Worm (Caenorhabditis elegans) whole organism, young adult: Measurements from ENCODE around the gene arrd-7.

Source experiments
- B0035.1 ChIP-seq: sonication (generic microtip); optimal IDR thresholded peaks from 2 replicates; lab custom pipeline; 2016; ENCODE audit warnings: missing genetic modification characterization, mild to moderate bottlenecking, missing compliant biosample characterization, missing genotype, missing genetic modification reagents
- B0261.1 ChIP-seq: sonication (generic microtip); optimal IDR thresholded peaks from 2 replicates; lab custom pipeline; 2016; ENCODE audit warnings: mild to moderate bottlenecking, missing genetic modification characterization, moderate library complexity, missing compliant biosample characterization
- B0336.3 ChIP-seq: fragments of 200-800 bp; sonication (Bioruptor generic); IDR thresholded peaks from 2 replicates; pipeline ENCODE4 v1.3.6; 2022; ENCODE audit warnings: missing genetic modification characterization, missing compliant biosample characterization
- C06A6.2 ChIP-seq: fragments of 200-800 bp; sonication (Bioruptor generic); conservative IDR thresholded peaks from 2 replicates; pipeline ENCODE4 v1.3.6; 2022; ENCODE audit warnings: missing genetic modification characterization, missing compliant biosample characterization
- C17E4.6 ChIP-seq: fragments of 200-800 bp; sonication (Bioruptor generic); IDR thresholded peaks from 2 replicates; pipeline ENCODE4 v1.3.6; 2022; ENCODE audit warnings: missing genetic modification reagents, missing genetic modification characterization, missing compliant biosample characterization
- F39B2.1 ChIP-seq: fragments of 200-800 bp; sonication (Bioruptor generic); IDR thresholded peaks from 2 replicates; pipeline ENCODE4 v1.3.6; 2022; ENCODE audit warnings: missing genetic modification reagents, missing genetic modification characterization, missing compliant biosample characterization
- F57C9.4 ChIP-seq: sonication (generic microtip); optimal IDR thresholded peaks from 2 replicates; lab custom pipeline; 2017; ENCODE audit warnings: mild to moderate bottlenecking, missing genetic modification characterization, missing compliant biosample characterization
- Y67H2A.10 ChIP-seq: fragments of 200-800 bp; sonication (Bioruptor generic); conservative IDR thresholded peaks from 2 replicates; pipeline ENCODE4 v1.3.6; 2022; ENCODE audit warnings: missing genetic modification reagents, missing genetic modification characterization, missing compliant biosample characterization
- Y95B8A.8 ChIP-seq: fragments of 200-800 bp; sonication (Bioruptor generic); IDR thresholded peaks from 2 replicates; pipeline ENCODE4 v1.3.6; 2022; ENCODE audit warnings: missing genetic modification reagents, missing genetic modification characterization, missing compliant biosample characterization
- aptf-3 ChIP-seq: fragments of 200-800 bp; sonication (Bioruptor generic); IDR thresholded peaks from 2 replicates; pipeline ENCODE4 v1.3.6; 2022; ENCODE audit warnings: missing genetic modification characterization, missing compliant biosample characterization
- athp-1 ChIP-seq: sonication (generic microtip); optimal IDR thresholded peaks from 2 replicates; lab custom pipeline; 2017; ENCODE audit warnings: mild to moderate bottlenecking, missing genetic modification characterization, missing compliant biosample characterization
- attf-3 ChIP-seq: fragments of 200-800 bp; sonication (Bioruptor generic); conservative IDR thresholded peaks from 2 replicates; pipeline ENCODE4 v1.3.6; 2022; ENCODE audit warnings: missing genetic modification reagents, missing genetic modification characterization, missing compliant biosample characterization
- cebp-2 ChIP-seq: fragments of 200-800 bp; sonication (Bioruptor generic); IDR thresholded peaks from 2 replicates; pipeline ENCODE4 v1.3.6; 2022; ENCODE audit warnings: missing genetic modification characterization, missing compliant biosample characterization
- ceh-100 ChIP-seq: fragments of 200-800 bp; sonication (Bioruptor generic); IDR thresholded peaks from 2 replicates; pipeline ENCODE4 v1.3.6; 2022; ENCODE audit warnings: missing genetic modification reagents, missing genetic modification characterization, missing compliant biosample characterization
- dpff-1 ChIP-seq: sonication (generic microtip); optimal IDR thresholded peaks from 2 replicates; lab custom pipeline; 2017; ENCODE audit warnings: mild to moderate bottlenecking, missing genetic modification characterization, missing compliant biosample characterization
- egl-18 ChIP-seq: fragments of 200-800 bp; sonication (Bioruptor generic); IDR thresholded peaks from 2 replicates; pipeline ENCODE4 v1.3.6; 2022; ENCODE audit warnings: missing genetic modification reagents, missing genetic modification characterization, missing compliant biosample characterization
- ekl-4 ChIP-seq: fragments of 200-800 bp; sonication (Bioruptor generic); IDR thresholded peaks from 2 replicates; pipeline ENCODE4 v1.3.6; 2022; ENCODE audit warnings: missing genetic modification reagents, missing genetic modification characterization, missing compliant biosample characterization
- hlh-26 ChIP-seq: fragments of 200-800 bp; sonication (Bioruptor generic); conservative IDR thresholded peaks from 2 replicates; pipeline ENCODE4 v1.3.6; 2022; ENCODE audit warnings: missing genetic modification reagents, missing genetic modification characterization, missing compliant biosample characterization
- lag-1 ChIP-seq: fragments of 200-800 bp; sonication (Bioruptor generic); IDR thresholded peaks from 2 replicates; pipeline ENCODE4 v1.3.6; 2022; ENCODE audit warnings: missing genetic modification reagents, missing genetic modification characterization, missing compliant biosample characterization
- let-526 ChIP-seq: fragments of 200-800 bp; sonication (Bioruptor generic); IDR thresholded peaks from 2 replicates; pipeline ENCODE4 v1.3.6; 2022; ENCODE audit warnings: missing genetic modification reagents, missing genetic modification characterization, missing compliant biosample characterization
- lin-26 ChIP-seq: fragments of 200-800 bp; sonication (Bioruptor generic); IDR thresholded peaks from 2 replicates; pipeline ENCODE4 v1.3.6; 2022; ENCODE audit warnings: missing genetic modification reagents, missing genetic modification characterization, missing compliant biosample characterization
- lin-54 ChIP-seq: fragments of 200-800 bp; sonication (Bioruptor generic); optimal IDR thresholded peaks from 2 replicates; lab custom pipeline; 2018; ENCODE audit warnings: mild to moderate bottlenecking, missing genetic modification characterization, missing compliant biosample characterization
- lsl-1 ChIP-seq: fragments of 200-800 bp; sonication (Bioruptor generic); optimal IDR thresholded peaks from 2 replicates; lab custom pipeline; 2018; ENCODE audit warnings: mild to moderate bottlenecking, missing genetic modification characterization, moderate library complexity, missing compliant biosample characterization
- madf-10 ChIP-seq: sonication (generic microtip); optimal IDR thresholded peaks from 2 replicates; lab custom pipeline; 2016; ENCODE audit warnings: mild to moderate bottlenecking, missing genetic modification characterization, missing compliant biosample characterization
- madf-3 ChIP-seq: fragments of 200-800 bp; sonication (Bioruptor generic); IDR thresholded peaks from 2 replicates; pipeline ENCODE4 v1.3.6; 2022; ENCODE audit warnings: missing genetic modification reagents, missing genetic modification characterization, missing compliant biosample characterization
- mcd-1 ChIP-seq: fragments of 200-800 bp; sonication (Bioruptor generic); IDR thresholded peaks from 2 replicates; pipeline ENCODE4 v1.3.6; 2022; ENCODE audit warnings: missing genetic modification reagents, missing genetic modification characterization, missing compliant biosample characterization
- nhr-80 ChIP-seq: sonication (generic microtip); optimal IDR thresholded peaks from 2 replicates; lab custom pipeline; 2016; ENCODE audit warnings: missing genetic modification characterization, missing compliant biosample characterization
- nhr-90 ChIP-seq: sonication (generic microtip); optimal IDR thresholded peaks from 2 replicates; lab custom pipeline; 2016; ENCODE audit warnings: missing genotype, mild to moderate bottlenecking, missing genetic modification characterization, missing compliant biosample characterization
- pbrm-1 ChIP-seq: fragments of 200-800 bp; sonication (Bioruptor generic); IDR thresholded peaks from 2 replicates; pipeline ENCODE4 v1.3.6; 2022; ENCODE audit warnings: missing genetic modification reagents, missing genetic modification characterization, missing compliant biosample characterization
- rec-8 ChIP-seq, 2 experiments: sonication (generic microtip); optimal IDR thresholded peaks; 2 replicates each; lab custom pipeline; 2016; ENCODE audit warnings: mild to moderate bottlenecking in 2 of 2, missing genetic modification characterization in 2 of 2, missing genetic modification reagents in 2 of 2, missing genotype in 2 of 2, missing biosample characterization in 1 of 2, missing compliant biosample characterization in 1 of 2, moderate library complexity in 1 of 2
- sea-2 ChIP-seq: fragments of 200-800 bp; sonication (Bioruptor generic); IDR thresholded peaks from 2 replicates; pipeline ENCODE4 v1.3.6; 2022; ENCODE audit warnings: missing genetic modification characterization, missing compliant biosample characterization
- somi-1 ChIP-seq: fragments of 200-800 bp; sonication (Bioruptor generic); optimal IDR thresholded peaks from 2 replicates; lab custom pipeline; 2018; ENCODE audit warnings: mild to moderate bottlenecking, missing genetic modification characterization, missing compliant biosample characterization
- sptf-2 ChIP-seq: fragments of 200-800 bp; sonication (Bioruptor generic); optimal IDR thresholded peaks from 2 replicates; lab custom pipeline; 2018; ENCODE audit warnings: mild to moderate bottlenecking, missing genetic modification characterization, missing compliant biosample characterization
- zim-3 ChIP-seq: sonication (generic microtip); optimal IDR thresholded peaks from 2 replicates; lab custom pipeline; 2017; ENCODE audit warnings: mild to moderate bottlenecking, missing genetic modification characterization, moderate library complexity, missing compliant biosample characterization
- ztf-6 ChIP-seq: fragments of 200-800 bp; sonication (Bioruptor generic); IDR thresholded peaks from 2 replicates; pipeline ENCODE4 v1.3.6; 2022; ENCODE audit warnings: missing genetic modification reagents, missing genetic modification characterization, missing compliant biosample characterization

The arrd-7 gene

DNA sequence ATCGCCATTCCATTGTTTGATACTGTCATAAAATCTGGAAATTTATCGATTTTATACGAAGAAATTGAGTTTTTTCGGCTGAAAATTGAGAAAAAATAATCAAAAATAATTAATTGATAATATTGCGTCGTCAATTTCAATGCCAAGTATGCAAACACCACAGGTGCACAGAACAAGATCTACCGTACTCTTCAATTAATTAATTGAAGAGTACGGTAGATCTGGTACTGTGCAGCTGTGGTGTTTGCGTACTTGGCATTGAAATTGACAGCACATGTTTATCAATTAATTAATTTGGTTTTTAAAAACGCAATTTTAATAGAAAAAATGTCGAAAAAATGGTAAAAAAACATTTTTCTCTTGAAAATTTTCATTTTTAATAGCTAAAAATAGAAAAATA lies 26.4 kb upstream of the arrd-7 start, which contains the start of gene cnt-1 (continued):
- TF ChIP-seq nhr-80 (tag; lab: Kevin White, UChicago) (no peak), lin-54 (no peak), madf-3 (GFP tag; lab: Robert Waterston, UW) (no peak), Y67H2A.10 (GFP tag; lab: Robert Waterston, UW) (no peak), athp-1 (tag; lab: Kevin White, UChicago) (peak; percentile 47), zim-3 (tag; lab: Kevin White, UChicago) (no peak), F39B2.1 (GFP tag; lab: Robert Waterston, UW) (no peak), B0261.1 (no peak), aptf-3 (GFP tag; lab: Robert Waterston, UW) (no peak), somi-1 (GFP tag; lab: Kevin White, UChicago) (no peak), hlh-26 (GFP tag; lab: Robert Waterston, UW) (no peak), madf-10 (tag; lab: Kevin White, UChicago) (no peak)

DNA sequence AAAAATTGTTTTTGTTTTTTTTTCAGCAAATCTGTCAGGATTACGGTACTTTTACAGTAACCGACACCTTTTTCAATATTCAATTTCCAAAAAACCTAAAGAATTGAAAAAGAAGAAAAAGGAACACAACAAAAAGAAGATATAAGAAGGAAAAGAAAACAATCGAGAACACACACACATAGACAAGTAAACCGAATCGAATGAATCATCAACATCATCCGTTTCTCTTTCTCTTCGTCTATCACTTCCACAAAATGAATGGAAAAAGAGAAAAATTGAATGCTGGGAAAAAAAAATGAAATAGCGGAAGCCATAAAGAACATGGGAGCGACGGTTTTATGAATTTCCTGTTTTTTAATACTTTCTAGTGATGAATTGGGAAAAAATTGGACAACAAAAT lies 19.0 kb upstream of the arrd-7 start:
- no peak for TF ChIP-seq Y95B8A.8
- no peak for TF ChIP-seq sptf-2
- TF ChIP-seq dpff-1 (tag; lab: Kevin White, UChicago), result no peak
- TF ChIP-seq ztf-6 (GFP tag; lab: Robert Waterston, UW), result no peak
- TF ChIP-seq lin-26 (GFP tag; lab: Robert Waterston, UW), result no peak
- no peak for TF ChIP-seq B0336.3 (GFP tag; lab: Robert Waterston, UW)
- no peak for TF ChIP-seq mcd-1 (GFP tag; lab: Robert Waterston, UW)
- no peak for TF ChIP-seq rec-8 (tag; optimal IDR thresholded peaks at IDR 0.05; lab: Kevin White, UChicago)
- TF ChIP-seq C17E4.6, result no peak
- TF ChIP-seq let-526, result no peak
- no peak for TF ChIP-seq F57C9.4 (tag; lab: Kevin White, UChicago)
- no peak for TF ChIP-seq ekl-4 (GFP tag; lab: Robert Waterston, UW)
- TF ChIP-seq nhr-80 (tag; lab: Kevin White, UChicago), result no peak
- TF ChIP-seq attf-3 (GFP tag; lab: Robert Waterston, UW), result no peak
- TF ChIP-seq egl-18 (GFP tag; lab: Robert Waterston, UW), result no peak

DNA sequence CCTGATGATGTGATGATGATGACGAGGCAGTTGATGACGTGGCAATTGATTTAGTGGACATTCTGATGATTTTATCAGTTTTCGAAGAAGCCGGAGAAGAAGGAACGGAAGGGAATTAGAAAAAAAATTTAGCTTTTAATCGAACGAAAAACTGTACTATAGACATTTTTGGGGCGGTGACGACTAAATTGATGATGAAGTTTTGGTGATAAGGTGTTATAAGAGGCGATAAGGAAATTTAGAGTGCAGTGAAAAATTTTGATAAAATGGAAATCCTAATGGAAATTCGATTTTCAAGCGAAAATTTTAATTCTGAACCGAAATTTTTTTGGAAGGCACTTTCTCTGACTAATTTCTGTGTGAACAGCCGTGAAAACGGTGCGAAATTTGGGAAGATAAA lies 17.6 kb upstream of the arrd-7 start:
- TF ChIP-seq nhr-80 (tag; lab: Kevin White, UChicago), result peak; percentile 47
- TF ChIP-seq nhr-90, result no peak

DNA sequence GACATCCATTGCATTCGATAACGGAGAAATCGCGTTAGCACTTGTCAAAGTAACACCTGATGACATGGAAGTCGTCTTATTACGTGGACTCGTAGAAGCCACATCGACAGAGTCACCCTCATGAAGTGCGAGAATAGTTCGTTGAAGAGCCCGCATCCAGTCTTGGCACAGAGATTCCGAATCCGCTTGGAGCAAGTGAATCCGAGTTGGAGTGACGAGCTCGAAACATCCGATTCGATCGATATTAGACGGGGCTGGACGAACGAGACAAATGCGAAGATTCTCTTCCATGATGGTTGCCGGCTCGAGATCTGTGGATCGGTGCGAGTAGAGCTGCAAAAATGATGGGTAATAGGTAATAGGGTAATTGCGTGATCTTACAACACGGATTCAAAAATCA lies 14.9 kb upstream of the arrd-7 start:
- no peak for TF ChIP-seq B0035.1 (tag; lab: Kevin White, UChicago)
- TF ChIP-seq pbrm-1, result no peak
- TF ChIP-seq C06A6.2 (GFP tag; lab: Robert Waterston, UW), result no peak
- no peak for TF ChIP-seq sea-2 (GFP tag; lab: Robert Waterston, UW)
- TF ChIP-seq F39B2.1 (GFP tag; lab: Robert Waterston, UW), result no peak
- TF ChIP-seq lsl-1 (GFP tag; lab: Kevin White, UChicago), result no peak
- no peak for TF ChIP-seq lag-1
- TF ChIP-seq cebp-2 (GFP tag; lab: Robert Waterston, UW), result no peak
- no peak for TF ChIP-seq ceh-100 (GFP tag; lab: Robert Waterston, UW)
